Fruit fly (Drosophila melanogaster): ENCODE results near the gene aop.

aop gene

DNA sequence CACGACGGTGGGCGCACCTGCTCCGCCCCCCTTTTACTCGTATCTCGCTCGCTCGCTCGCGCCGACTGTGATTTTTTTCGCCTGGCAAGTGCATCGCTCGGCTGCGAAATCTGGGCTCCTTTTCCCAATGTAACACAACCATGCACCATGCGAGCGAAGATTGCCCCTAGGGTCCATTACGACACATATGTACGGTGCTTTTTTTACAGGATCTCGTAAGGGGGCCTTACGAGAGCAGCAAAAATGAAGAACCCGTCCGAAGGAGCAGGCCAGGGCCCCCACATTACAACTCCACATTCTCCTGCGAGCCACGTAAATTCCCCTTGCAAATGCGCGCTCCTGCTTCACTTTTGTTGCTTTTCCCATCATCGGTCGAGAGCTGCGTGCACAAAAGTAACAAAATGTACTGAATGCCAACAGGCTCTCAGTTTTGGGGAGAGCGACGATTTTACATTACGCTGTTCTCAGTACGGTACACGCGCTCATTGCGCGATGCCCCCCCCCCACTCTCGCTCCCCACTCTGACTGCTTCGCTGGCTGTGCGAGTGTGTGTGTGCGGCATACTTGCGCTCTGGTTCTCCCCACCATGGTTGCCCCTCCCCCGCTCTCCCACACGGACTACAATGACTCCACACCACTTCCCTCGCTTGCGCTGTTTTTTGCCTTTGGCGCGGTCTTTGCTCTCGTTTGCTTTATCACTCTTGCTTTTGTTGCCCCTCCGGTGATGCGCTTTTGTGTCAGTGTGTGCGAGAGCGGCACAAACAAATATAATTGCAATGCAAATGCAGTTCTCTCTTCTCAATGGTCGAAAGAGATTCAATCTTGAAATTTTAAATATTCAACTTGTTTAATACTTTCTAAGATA, 24.5 kb upstream of the aop start:
- TF ChIP-seq CG8478 (optimal IDR thresholded peaks at IDR 0.05) (no peak), CTCF (optimal IDR thresholded peaks at IDR 0.05) (no peak)

DNA sequence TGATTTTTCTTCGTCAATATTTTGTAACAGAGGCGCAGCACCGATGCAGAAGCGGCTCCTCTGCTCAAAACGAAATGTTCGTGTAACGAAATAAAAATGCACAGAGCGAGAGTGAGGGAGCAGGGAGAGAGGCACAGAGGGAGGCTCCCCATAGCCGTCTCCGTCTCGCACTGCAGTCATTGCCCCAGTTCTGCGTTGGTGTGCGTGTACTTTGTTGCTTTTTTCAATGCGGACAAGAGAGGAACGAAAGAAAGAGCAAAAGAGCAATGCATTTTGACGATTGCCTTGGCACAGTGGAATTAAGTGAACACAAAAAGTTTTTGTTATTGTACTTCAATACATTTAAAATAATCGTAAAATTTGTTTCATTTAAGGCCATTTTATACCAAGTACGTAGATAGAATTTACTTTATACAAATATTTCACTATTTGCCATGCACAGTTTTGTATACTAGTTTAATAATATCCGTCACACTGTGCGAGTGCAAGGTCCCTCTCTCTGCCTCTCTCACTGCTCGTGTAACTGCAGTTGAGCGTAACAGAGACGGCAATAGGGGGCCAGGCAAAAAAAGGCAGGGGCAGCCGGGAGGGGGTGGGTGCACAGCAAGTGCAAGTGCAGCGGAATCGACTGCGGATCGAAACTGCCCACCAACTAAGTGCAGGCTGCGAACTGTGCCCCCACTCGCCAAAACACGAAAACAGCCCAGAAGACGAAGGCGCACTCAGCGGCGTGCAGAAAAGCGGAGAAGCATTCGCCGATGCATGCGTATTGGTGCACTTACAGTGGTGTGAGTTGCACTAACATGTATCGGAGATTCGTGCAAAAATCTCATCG, 23.7 kb upstream of the aop start:
- TF ChIP-seq CTCF (optimal IDR thresholded peaks at IDR 0.05) (no peak), CG8478 (optimal IDR thresholded peaks at IDR 0.05) (no peak)

DNA sequence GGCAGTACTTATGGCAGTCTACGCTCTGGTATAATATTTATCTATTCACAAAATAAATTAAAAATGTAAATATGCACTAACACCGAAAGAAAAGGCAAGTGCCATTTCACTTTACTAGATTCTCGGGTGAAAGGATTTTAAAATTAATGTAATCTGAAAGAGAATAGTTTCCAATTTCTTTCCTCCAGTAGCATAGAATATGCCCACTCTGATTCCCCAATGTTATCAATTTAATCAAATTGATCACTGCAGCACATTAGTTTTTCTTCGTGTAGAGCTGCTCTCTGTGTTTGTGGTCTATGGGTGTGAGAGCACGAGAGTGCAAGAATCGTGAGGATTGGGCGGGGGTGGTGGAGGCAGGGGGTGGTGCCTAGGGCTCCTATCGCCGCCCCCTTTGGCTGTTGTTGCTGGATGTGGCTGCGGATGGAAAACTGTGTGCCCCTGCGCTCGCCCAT, 22.6 kb upstream of the aop start:
- TF ChIP-seq CG8478 (optimal IDR thresholded peaks at IDR 0.05), result no peak
- TF ChIP-seq CTCF (optimal IDR thresholded peaks at IDR 0.05), result no peak

DNA sequence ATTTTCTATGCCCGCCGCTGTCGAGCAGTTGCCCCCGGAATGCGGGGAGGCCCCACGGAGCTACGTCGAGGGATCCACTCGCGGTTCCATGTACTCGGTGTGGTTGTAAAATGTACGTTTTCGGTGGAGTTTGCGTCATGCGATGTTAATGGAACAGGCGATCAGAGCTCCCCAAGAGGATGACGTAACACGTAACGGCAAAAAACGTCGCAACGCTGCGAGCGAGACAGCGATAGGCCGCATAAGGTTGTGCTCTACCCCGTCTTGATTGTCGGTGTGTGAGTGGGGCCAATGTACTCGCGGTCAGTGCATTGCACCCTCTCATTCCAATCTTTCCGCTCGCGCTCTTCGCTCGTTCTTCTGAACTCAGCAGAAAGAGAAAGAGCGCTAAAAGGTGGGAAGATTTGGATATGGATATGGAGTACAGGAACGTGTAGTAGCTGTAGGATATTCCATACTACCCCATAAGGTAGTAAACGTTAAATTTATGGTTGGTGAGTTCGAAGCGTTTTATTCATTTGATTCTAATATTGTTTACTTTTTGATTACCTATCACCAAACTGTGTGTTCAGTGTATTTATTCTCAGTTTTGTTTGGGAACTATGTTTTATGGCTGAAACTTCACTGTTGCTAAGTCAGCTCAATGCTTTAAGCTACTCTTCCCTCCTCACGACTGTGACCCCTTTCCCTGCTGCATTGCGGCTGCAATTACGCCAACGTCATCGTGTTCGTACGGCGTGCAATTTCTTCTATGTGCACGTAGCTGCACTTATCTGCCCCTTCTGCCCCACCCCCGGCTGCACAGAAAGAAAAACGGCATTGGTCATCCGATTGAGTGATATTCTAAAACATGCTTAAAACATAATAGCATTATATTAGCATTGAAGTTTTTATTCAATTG, 21.8 kb upstream of the aop start:
- no peak for TF ChIP-seq CTCF (optimal IDR thresholded peaks at IDR 0.05)
- no peak for TF ChIP-seq CG8478 (optimal IDR thresholded peaks at IDR 0.05)

DNA sequence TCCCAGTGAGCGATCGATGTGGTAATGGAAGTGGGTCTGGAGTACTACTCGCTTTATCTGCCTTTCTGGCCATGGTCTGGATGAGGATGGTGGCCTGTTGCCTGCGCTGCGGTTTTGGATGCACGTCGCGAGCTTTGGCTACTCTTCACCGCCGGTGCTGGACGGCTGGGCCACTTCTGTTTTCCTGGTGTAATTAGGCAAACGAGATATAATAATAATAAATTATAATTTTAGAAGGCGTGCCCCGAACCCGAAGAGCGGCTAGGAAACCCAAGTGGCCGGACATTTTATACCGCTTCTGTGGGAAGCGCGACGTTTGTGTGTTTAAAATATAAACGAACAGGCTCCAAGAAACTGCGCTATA, 20.9 kb upstream of the aop start:
- no peak for TF ChIP-seq CTCF (optimal IDR thresholded peaks at IDR 0.05)
- no peak for TF ChIP-seq CG8478 (optimal IDR thresholded peaks at IDR 0.05)

DNA sequence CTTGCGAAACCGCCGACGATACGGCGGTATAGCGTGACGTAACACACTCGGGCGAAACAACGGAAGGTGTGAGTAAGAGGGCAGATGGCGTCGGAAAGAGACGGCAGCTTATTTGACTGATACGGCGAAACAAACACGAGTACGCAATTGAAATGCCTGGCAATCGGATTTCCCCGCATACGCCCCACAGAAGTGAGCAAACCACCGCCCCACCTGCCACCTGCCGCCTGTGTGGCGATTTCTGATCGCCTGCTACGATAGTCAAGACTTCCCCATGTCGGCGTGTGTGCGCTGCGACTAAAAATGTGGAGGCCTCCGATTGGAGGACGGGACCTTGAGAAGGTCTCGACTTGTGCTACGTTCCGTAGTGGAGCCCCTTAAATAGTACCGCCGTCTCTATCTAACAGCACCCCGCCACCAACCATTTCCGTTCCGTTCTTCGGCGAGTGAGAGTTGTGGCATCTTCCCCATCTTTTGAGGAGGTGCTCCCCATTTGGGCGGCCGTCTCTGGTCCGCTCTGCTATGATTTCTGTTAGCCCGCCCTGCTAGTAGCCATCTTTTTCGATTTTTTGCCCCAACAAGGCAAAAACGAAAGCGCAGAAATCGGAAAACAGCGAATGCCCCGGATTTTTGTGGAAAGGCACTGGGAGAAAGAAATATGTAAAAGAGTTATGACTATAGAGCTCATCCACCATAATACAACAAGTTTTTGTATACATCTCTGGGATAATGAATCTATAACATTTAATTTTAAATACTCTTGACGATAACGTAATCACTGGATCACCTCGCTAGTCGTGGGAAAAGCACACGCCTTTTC, 20.3 kb upstream of the aop start:
- peak; percentile 31 for TF ChIP-seq CG8478 (optimal IDR thresholded peaks at IDR 0.05)
- TF ChIP-seq CTCF (optimal IDR thresholded peaks at IDR 0.05), result no peak

DNA sequence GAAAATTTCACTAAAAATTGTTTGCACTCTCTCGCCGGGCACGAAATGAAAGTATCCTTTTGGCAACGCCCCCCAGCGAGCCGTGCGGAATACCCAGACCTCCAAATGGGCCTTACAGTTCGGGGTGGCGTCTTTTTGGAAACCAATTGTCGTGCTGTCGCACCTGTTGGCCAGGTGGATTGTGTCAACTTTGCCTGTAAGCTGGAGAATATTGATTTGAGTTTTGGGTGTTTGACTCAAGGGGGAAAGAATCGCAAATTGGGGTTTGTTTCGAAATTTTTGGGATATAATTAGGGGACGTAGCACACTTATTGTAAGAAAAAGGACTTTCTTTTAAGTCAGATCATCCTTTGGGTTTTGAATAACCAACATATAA, 19.6 kb upstream of the aop start:
- TF ChIP-seq CTCF (optimal IDR thresholded peaks at IDR 0.05) (no peak), CG8478 (optimal IDR thresholded peaks at IDR 0.05) (no peak)

DNA sequence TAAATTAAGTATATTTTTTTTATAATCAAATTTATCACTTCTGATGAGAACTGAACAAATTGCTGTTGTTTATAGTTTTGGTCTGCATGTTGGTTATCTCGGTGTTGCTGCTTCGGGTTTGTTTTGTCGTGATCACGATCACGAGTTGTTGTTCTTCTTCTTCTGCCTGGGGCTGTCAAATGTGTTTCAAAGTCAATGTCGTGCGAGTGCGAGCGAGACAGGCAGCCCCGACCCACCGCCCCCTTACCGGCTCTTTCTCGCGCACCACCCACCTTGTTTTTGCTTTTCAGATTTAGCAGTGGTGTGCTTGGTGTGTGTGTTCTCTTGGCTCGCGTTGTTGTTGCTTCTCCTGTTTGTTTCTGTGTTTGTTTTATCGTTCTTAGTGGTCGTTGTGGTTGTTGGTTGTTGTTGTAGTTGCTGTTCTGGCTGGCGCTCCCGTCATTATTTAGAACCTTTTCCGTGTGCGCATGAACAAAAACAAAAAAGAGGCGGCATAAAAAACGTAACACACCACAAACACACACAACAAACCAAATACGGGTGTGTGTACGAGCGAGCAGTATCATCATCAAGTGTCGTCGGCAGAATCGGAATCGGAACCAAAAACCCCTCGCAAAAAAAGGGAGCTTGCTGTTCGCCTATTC, 19.0 kb upstream of the aop start, which contains the start of gene COX7AL2:
COX7AL2 (minus strand) TSS at position 438 of the 644 bp plus-strand sequence.
- TF ChIP-seq CG8478 (optimal IDR thresholded peaks at IDR 0.05), result no peak
- no peak for TF ChIP-seq CTCF (optimal IDR thresholded peaks at IDR 0.05)

DNA sequence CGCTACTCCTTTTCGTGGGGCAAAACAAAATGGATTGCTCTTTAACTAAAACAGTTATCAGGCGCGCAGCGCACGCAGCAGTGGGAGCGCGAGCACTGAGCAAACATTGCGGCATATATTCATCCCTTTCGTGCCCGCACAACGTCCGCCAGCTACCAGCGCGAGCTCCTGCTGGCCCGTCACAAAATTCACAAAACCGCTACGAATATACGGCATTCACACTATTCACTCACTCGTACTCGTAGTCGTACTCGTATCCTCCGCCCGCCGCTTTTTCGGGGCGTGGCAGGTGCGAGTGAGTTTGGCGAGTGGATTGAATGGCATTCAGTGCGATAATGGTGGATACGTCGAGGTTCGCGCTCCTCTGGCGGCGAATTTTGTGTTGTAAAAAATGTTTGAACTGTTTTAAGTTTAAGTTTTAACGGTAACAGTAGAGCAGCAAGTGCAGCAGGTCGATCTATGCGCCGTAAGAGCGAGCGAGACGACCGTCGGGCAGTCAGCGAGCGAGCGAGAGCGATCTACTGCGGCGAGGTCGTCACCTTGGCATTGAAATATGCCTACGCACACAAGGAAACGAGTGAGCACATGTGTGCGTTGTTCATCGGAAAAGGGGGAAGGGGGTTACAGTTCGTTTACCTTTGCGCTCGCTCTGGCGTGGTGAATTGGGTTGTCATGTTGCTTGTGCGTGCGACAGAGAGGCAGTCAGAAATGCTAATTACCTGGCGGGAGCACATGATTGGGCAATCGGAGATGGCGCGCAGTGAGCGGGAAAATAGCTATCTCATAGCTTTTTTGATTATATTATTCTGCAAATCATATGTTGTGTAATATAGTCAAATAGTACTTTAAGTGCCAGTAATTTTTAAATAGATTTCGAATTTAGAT, 18.3 kb upstream of the aop start:
- TF ChIP-seq CG8478 (optimal IDR thresholded peaks at IDR 0.05) (no peak), CTCF (optimal IDR thresholded peaks at IDR 0.05) (no peak)

DNA sequence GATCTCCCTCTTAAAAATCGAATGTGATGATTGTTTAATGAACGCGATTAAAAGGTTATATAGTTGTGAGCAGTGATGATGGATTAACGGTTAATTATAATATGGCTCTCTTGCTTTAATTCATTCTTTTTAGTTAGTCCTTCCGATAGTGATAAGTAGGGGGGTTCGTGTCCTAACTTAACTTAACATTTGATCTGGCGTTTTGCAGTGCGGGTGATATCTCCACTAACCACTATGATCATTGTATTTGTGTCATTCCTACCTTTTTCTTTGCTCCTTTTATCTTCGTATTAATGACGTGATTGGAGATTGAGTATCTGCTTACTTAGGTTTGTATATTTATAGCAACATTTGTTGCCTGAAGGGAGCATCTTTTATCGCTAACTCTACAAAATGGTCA, 16.8 kb upstream of the aop start:
- no peak for TF ChIP-seq CG8478 (optimal IDR thresholded peaks at IDR 0.05)
- TF ChIP-seq CTCF (optimal IDR thresholded peaks at IDR 0.05), result peak; percentile 51 to 54

DNA sequence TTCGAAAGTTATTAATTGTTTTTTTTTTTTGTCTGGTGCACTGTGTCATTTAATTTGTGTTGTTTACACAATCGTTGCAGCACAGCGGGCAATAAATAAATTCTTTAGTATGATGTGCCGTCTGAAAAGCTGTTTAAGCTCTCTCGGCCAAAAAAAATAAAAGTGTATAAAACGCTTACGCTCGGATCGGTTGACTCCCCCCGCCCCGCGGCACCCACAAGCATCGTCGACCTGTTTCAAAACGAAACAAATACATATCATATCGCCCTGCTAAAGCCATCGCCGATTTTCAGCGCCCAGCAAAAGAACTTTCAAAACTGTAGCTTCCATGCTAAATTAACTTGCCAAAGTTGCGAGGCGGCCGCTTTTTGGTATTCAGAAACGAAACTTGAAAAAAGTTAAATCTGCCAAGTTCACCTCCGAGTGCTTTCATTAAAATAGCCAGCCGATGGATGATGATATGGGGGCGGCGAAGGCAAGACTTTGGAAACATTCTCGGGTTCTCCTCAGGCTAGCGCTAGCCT, 15.8 kb upstream of the aop start:
- no peak for TF ChIP-seq CTCF (optimal IDR thresholded peaks at IDR 0.05)
- no peak for TF ChIP-seq CG8478 (optimal IDR thresholded peaks at IDR 0.05)

DNA sequence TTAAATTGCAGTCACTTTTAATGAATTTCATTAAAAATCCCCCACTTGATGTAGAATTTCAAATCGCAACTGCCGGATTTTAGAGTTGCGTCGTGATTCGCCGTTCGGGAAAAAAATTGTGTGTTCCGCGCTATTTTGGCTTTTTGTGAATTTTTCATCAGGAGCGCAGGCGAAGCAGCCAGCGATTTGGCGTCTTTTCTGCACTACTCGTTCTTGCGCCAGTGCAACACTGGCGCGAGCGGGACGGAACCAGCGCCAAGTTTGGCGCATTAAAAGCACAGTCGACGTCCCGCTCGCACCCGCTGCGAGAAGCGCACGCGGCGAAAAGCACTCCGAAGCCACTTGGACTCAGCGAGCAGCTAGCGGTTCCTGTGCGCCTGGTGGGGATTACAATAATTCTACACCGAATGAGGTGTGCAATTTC, 14.8 kb upstream of the aop start:
- TF ChIP-seq CTCF (optimal IDR thresholded peaks at IDR 0.05) (peak in 1 of 2 experiments; percentile 10), CG8478 (optimal IDR thresholded peaks at IDR 0.05) (no peak)

Data from S2 (cell line).